Fruit fly (Drosophila melanogaster): ENCODE results near the gene bb8.

DNA sequence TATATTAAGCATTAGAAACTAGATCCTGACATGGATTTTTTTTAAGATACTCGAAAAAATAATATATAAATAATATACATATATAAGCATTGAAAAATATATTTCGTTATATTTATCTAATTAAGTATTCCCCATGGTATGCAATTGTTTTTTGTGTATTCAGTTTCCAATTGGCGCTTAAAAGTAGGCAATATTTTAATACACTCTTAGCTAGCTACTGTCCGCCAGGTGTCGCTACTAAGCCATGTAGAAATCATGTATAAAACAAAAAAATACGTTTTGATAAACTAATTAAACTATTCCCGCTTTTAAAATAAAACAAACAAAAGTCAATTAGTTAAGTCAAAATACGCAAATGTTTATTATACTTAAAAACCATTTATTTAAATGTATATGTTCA lies 41.3 kb upstream of the bb8 start:
- TF ChIP-seq CG8478 (optimal IDR thresholded peaks at IDR 0.05) (no peak), CTCF (optimal IDR thresholded peaks at IDR 0.05) (peak; percentile 74 to 93)
